Fruit fly (Drosophila melanogaster) whole organism, adult: ENCODE measurements around the gene kirre.

Experiments
- CG11617 ChIP-seq: fragments of 200-800 bp; sonication (Bioruptor generic); optimal IDR thresholded peaks from 2 replicates; lab custom pipeline; 2017; ENCODE audit warnings: mild to moderate bottlenecking, missing biosample characterization, missing genetic modification reagents, missing genetic modification characterization
- CG12768 ChIP-seq: fragments of 200-800 bp; sonication (Bioruptor generic); optimal IDR thresholded peaks from 2 replicates; lab custom pipeline; 2017; ENCODE audit warnings: missing biosample characterization, missing genetic modification characterization, mild to moderate bottlenecking, moderate library complexity, missing genetic modification reagents
- CG14711 ChIP-seq: fragments of 200-800 bp; sonication (Bioruptor generic); optimal IDR thresholded peaks from 2 replicates; lab custom pipeline; 2018; ENCODE audit warnings: missing biosample characterization, mild to moderate bottlenecking, missing genetic modification characterization, moderate library complexity
- CG1620 ChIP-seq: fragments of 200-800 bp; sonication (Bioruptor generic); optimal IDR thresholded peaks from 2 replicates; lab custom pipeline; 2016; ENCODE audit warnings: missing biosample characterization, missing genetic modification characterization
- CG33017 ChIP-seq: fragments of 200-800 bp; sonication (Bioruptor generic); optimal IDR thresholded peaks from 2 replicates; lab custom pipeline; 2018; ENCODE audit warnings: missing biosample characterization, mild to moderate bottlenecking, missing genetic modification characterization, moderate library complexity
- CG5204 ChIP-seq: fragments of 200-800 bp; sonication (Bioruptor generic); optimal IDR thresholded peaks from 2 replicates; lab custom pipeline; 2016; ENCODE audit warnings: missing biosample characterization, missing genetic modification characterization
- CG7045 ChIP-seq: fragments of 200-800 bp; sonication (Bioruptor generic); optimal IDR thresholded peaks from 2 replicates; lab custom pipeline; 2017; ENCODE audit warnings: missing biosample characterization, mild to moderate bottlenecking, missing genetic modification characterization
- CG7101 ChIP-seq: fragments of 200-800 bp; sonication (Bioruptor generic); optimal IDR thresholded peaks from 2 replicates; lab custom pipeline; 2018; ENCODE audit warnings: missing biosample characterization, mild to moderate bottlenecking, missing genetic modification characterization, moderate library complexity
- Clk ChIP-seq: fragments of 200-800 bp; sonication (Bioruptor generic); optimal IDR thresholded peaks from 2 replicates; lab custom pipeline; 2017; ENCODE audit warnings: missing biosample characterization, missing genetic modification characterization
- Crg-1 ChIP-seq: fragments of 200-800 bp; sonication (Bioruptor generic); optimal IDR thresholded peaks from 2 replicates; lab custom pipeline; 2016; ENCODE audit warnings: missing biosample characterization, missing genetic modification characterization
- Hr96 ChIP-seq: fragments of 200-800 bp; sonication (Bioruptor generic); optimal IDR thresholded peaks from 2 replicates; lab custom pipeline; 2016; ENCODE audit warnings: missing biosample characterization, missing genetic modification characterization
- Mnt ChIP-seq: fragments of 200-800 bp; sonication (Bioruptor generic); optimal IDR thresholded peaks from 2 replicates; lab custom pipeline; 2016; ENCODE audit warnings: missing biosample characterization, mild to moderate bottlenecking, missing genetic modification characterization
- bab1 ChIP-seq: fragments of 200-800 bp; sonication (Bioruptor generic); optimal IDR thresholded peaks from 3 replicates; lab custom pipeline; 2019; ENCODE audit warnings: missing biosample characterization, mild to moderate bottlenecking, missing genetic modification characterization, moderate library complexity
- cic ChIP-seq: fragments of 200-800 bp; sonication (Bioruptor generic); optimal IDR thresholded peaks from 2 replicates; lab custom pipeline; 2017; ENCODE audit warnings: missing biosample characterization, mild to moderate bottlenecking, missing genetic modification characterization, moderate library complexity
- cnc ChIP-seq, 2 experiments: fragments of >200 bp; optimal IDR thresholded peaks; 2 replicates each; lab custom pipeline; 2017
- kay ChIP-seq: fragments of 200-800 bp; sonication (Bioruptor generic); peaks from one replicate; lab custom pipeline; 2016; ENCODE audit warnings: missing biosample characterization, missing genetic modification characterization, borderline replicate concordance
- ovo ChIP-seq: fragments of 200-800 bp; sonication (Bioruptor generic); optimal IDR thresholded peaks from 2 replicates; lab custom pipeline; 2016; ENCODE audit warnings: missing biosample characterization, missing genetic modification characterization
- pad ChIP-seq: fragments of 200-800 bp; sonication (Bioruptor generic); optimal IDR thresholded peaks from 3 replicates; lab custom pipeline; 2017; ENCODE audit warnings: missing biosample characterization, missing genetic modification characterization, mild to moderate bottlenecking, moderate library complexity, missing genetic modification reagents
- tj ChIP-seq: fragments of 200-800 bp; sonication (Bioruptor generic); optimal IDR thresholded peaks from 3 replicates; lab custom pipeline; 2017; ENCODE audit warnings: missing biosample characterization, mild to moderate bottlenecking, missing genetic modification characterization, moderate library complexity
- toe ChIP-seq: fragments of 200-800 bp; sonication (Bioruptor generic); optimal IDR thresholded peaks from 2 replicates; lab custom pipeline; 2016; ENCODE audit warnings: missing biosample characterization, missing genetic modification characterization

Gene kirre

dm6 chrX:2814423-2814822 lies 74.2 kb downstream of the kirre start:
- no peak for TF ChIP-seq toe
- TF ChIP-seq CG11617 (GFP tag; lab: Kevin White, UChicago) = no peak
- no peak for TF ChIP-seq CG7045
- no peak for TF ChIP-seq CG33017 (tag; lab: Kevin White, UChicago)
- TF ChIP-seq bab1 (GFP tag; lab: Kevin White, UChicago) = no peak
- TF ChIP-seq CG12768 (GFP tag; lab: Kevin White, UChicago) = no peak
- TF ChIP-seq CG1620 = no peak
- no peak for TF ChIP-seq Crg-1 (GFP tag; lab: Kevin White, UChicago)
- no peak for TF ChIP-seq cnc (optimal IDR thresholded peaks at IDR 0.05; lab: Kevin White, UChicago)
- no peak for TF ChIP-seq cic
- no peak for TF ChIP-seq Hr96 (GFP tag; lab: Kevin White, UChicago)
- no peak for TF ChIP-seq CG14711 (tag; lab: Kevin White, UChicago)
- no peak for TF ChIP-seq Clk (GFP tag; lab: Kevin White, UChicago)
- no peak for TF ChIP-seq CG5204 (GFP tag; lab: Kevin White, UChicago)
- no peak for TF ChIP-seq ovo (GFP tag; lab: Kevin White, UChicago)
- TF ChIP-seq kay (GFP tag; lab: Kevin White, UChicago) = no peak
- TF ChIP-seq tj = no peak
- no peak for TF ChIP-seq CG7101 (tag; lab: Kevin White, UChicago)

dm6 chrX:2860955-2861354 lies 120.8 kb downstream of the kirre start:
- no peak for TF ChIP-seq tj
- TF ChIP-seq CG1620 = no peak
- TF ChIP-seq CG33017 (tag; lab: Kevin White, UChicago) = no peak
- no peak for TF ChIP-seq pad (GFP tag; lab: Kevin White, UChicago)
- TF ChIP-seq Clk (GFP tag; lab: Kevin White, UChicago) = no peak
- no peak for TF ChIP-seq CG11617 (GFP tag; lab: Kevin White, UChicago)
- TF ChIP-seq cnc (optimal IDR thresholded peaks at IDR 0.05; lab: Kevin White, UChicago) = no peak
- TF ChIP-seq Mnt = no peak
- no peak for TF ChIP-seq CG7101 (tag; lab: Kevin White, UChicago)
- TF ChIP-seq bab1 (GFP tag; lab: Kevin White, UChicago) = no peak
- TF ChIP-seq Crg-1 (GFP tag; lab: Kevin White, UChicago) = no peak
- no peak for TF ChIP-seq CG12768 (GFP tag; lab: Kevin White, UChicago)

- no peak for TF ChIP-seq cic
- TF ChIP-seq toe = no peak
- TF ChIP-seq kay (GFP tag; lab: Kevin White, UChicago) = no peak
- TF ChIP-seq pad (GFP tag; lab: Kevin White, UChicago) = no peak
- no peak for TF ChIP-seq tj
- TF ChIP-seq Crg-1 (GFP tag; lab: Kevin White, UChicago) = no peak
- no peak for TF ChIP-seq ovo (GFP tag; lab: Kevin White, UChicago)
- no peak for TF ChIP-seq CG1620
- no peak for TF ChIP-seq CG14711 (tag; lab: Kevin White, UChicago)
- no peak for TF ChIP-seq CG33017 (tag; lab: Kevin White, UChicago)
- TF ChIP-seq cnc (optimal IDR thresholded peaks at IDR 0.05; lab: Kevin White, UChicago) = no peak
- TF ChIP-seq Clk (GFP tag; lab: Kevin White, UChicago) = no peak
- TF ChIP-seq bab1 (GFP tag; lab: Kevin White, UChicago) = no peak
- TF ChIP-seq CG7101 (tag; lab: Kevin White, UChicago) = no peak
- no peak for TF ChIP-seq CG11617 (GFP tag; lab: Kevin White, UChicago)
- TF ChIP-seq CG12768 (GFP tag; lab: Kevin White, UChicago) = no peak
- no peak for TF ChIP-seq CG5204 (GFP tag; lab: Kevin White, UChicago)
- no peak for TF ChIP-seq Mnt
These were observed 129.2 kb downstream of the kirre start for dm6 chrX:2869430-2869829.

dm6 chrX:2872753-2873152 lies 132.6 kb downstream of the kirre start, which contains the start of gene CG14416:
CG14416 (minus strand) TSS chrX:2872853.
- TF ChIP-seq ovo (GFP tag; lab: Kevin White, UChicago) (no peak), CG11617 (GFP tag; lab: Kevin White, UChicago) (no peak), pad (GFP tag; lab: Kevin White, UChicago) (no peak), CG33017 (tag; lab: Kevin White, UChicago) (no peak), CG1620 (no peak), Crg-1 (GFP tag; lab: Kevin White, UChicago) (no peak), bab1 (GFP tag; lab: Kevin White, UChicago) (no peak), tj (no peak)

DNA sequence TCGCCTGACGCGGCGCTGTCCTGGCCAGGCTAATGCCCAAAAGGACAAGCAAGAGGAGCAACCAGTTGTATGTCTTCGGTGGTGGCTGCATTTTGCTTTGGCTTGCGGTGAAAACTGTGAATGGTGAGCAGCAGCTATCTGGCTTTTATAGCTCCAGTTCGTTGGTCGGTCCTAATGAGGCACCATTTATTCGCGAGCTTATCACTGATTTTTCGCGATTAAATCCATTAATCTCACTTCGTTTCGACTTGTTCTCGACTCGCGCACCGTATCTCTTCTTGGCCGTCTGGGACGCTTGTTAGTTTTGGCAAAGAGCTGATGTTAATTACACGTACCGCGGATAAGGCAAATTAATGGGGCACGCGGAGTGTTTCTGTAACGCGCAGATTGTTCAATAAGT lies 136.2 kb downstream of the kirre start, which contains the start of gene CG14417:
TSS of gene CG14417 (minus strand) at position 101 of the 400 bp plus-strand sequence.
- TF ChIP-seq tj (no peak), Clk (GFP tag; lab: Kevin White, UChicago) (no peak), cic (no peak), CG5204 (GFP tag; lab: Kevin White, UChicago) (no peak), toe (no peak), CG11617 (GFP tag; lab: Kevin White, UChicago) (no peak)

- TF ChIP-seq Crg-1 (GFP tag; lab: Kevin White, UChicago) (no peak), CG5204 (GFP tag; lab: Kevin White, UChicago) (no peak), tj (no peak), cnc (optimal IDR thresholded peaks at IDR 0.05; lab: Kevin White, UChicago) (no peak), cic (no peak), CG14711 (tag; lab: Kevin White, UChicago) (no peak), CG33017 (tag; lab: Kevin White, UChicago) (no peak), Hr96 (GFP tag; lab: Kevin White, UChicago) (no peak), Clk (GFP tag; lab: Kevin White, UChicago) (no peak), CG1620 (no peak), CG12768 (GFP tag; lab: Kevin White, UChicago) (no peak), pad (GFP tag; lab: Kevin White, UChicago) (no peak), CG7045 (no peak), Mnt (no peak), CG7101 (tag; lab: Kevin White, UChicago) (no peak), kay (GFP tag; lab: Kevin White, UChicago) (no peak), CG11617 (GFP tag; lab: Kevin White, UChicago) (no peak), ovo (GFP tag; lab: Kevin White, UChicago) (no peak), bab1 (GFP tag; lab: Kevin White, UChicago) (no peak)
These were observed 136.9 kb downstream of the kirre start for dm6 chrX:2877070-2877469.
